Worm (Caenorhabditis elegans): ENCODE data around the gene sri-20.

Gene sri-20

ce11 chrV:10368256-10368655, at the start of gene sri-20:
Gene sri-20 (plus strand): TSS chrV:10368556.
- TF ChIP-seq hmbx-1 (tag; optimal IDR thresholded peaks at IDR 0.05): no peak

ce11 chrV:10319434-10319833, 48.9 kb upstream of the sri-20 start, which contains the start of gene B0024.11:
Gene B0024.11 (minus strand): TSS chrV:10319534.
- no peak for TF ChIP-seq hmg-4 (GFP tag; optimal IDR thresholded peaks at IDR 0.05)
- TF ChIP-seq ceh-13 (GFP tag; optimal IDR thresholded peaks at IDR 0.05): no peak
- TF ChIP-seq ama-1 (optimal IDR thresholded peaks at IDR 0.05): no peak
- TF ChIP-seq B0310.2 (tag; optimal IDR thresholded peaks at IDR 0.05): no peak
- no peak for TF ChIP-seq pes-1 (GFP tag; IDR thresholded peaks at IDR 0.05)
- TF ChIP-seq ets-7 (tag; optimal IDR thresholded peaks at IDR 0.05): no peak
- TF ChIP-seq flt-1 (GFP tag; IDR thresholded peaks at IDR 0.05): no peak
- no peak for TF ChIP-seq hmbx-1 (tag; optimal IDR thresholded peaks at IDR 0.05)
- no peak for TF ChIP-seq sea-1 (GFP tag; conservative IDR thresholded peaks at IDR 0.05)

ce11 chrV:10320101-10320761, 48.1 kb upstream of the sri-20 start, which contains the start of the genes gna-1 and B0024.13:
Gene gna-1 (minus strand): TSS chrV:10320151.
Gene B0024.13 (plus strand): TSS chrV:10320711.
- TF ChIP-seq aly-1 (tag; optimal IDR thresholded peaks at IDR 0.05) (peak; percentile 8), tbx-11 (GFP tag; IDR thresholded peaks at IDR 0.05) (no peak), tbx-37 (GFP tag; conservative IDR thresholded peaks at IDR 0.05) (peak; percentile 41; the same call in 1 of the 2 replicates), scrt-1 (GFP tag; IDR thresholded peaks at IDR 0.05) (no peak)

- no peak for TF ChIP-seq ceh-36 (tag; optimal IDR thresholded peaks at IDR 0.05)
- no peak for TF ChIP-seq F13C5.2 (tag; optimal IDR thresholded peaks at IDR 0.05)
- no peak for TF ChIP-seq B0310.2 (tag; optimal IDR thresholded peaks at IDR 0.05)
- TF ChIP-seq sea-1 (GFP tag; conservative IDR thresholded peaks at IDR 0.05): no peak
- no peak for TF ChIP-seq hmbx-1 (tag; optimal IDR thresholded peaks at IDR 0.05)
- TF ChIP-seq ama-1 (optimal IDR thresholded peaks at IDR 0.05): no peak
- TF ChIP-seq ets-7 (tag; optimal IDR thresholded peaks at IDR 0.05): no peak
- TF ChIP-seq hmg-4 (GFP tag; optimal IDR thresholded peaks at IDR 0.05): no peak
- TF ChIP-seq flt-1 (GFP tag; IDR thresholded peaks at IDR 0.05): no peak
- TF ChIP-seq aly-1 (tag; optimal IDR thresholded peaks at IDR 0.05): no peak
These were observed 44.8 kb upstream of the sri-20 start for ce11 chrV:10323537-10323936.

ce11 chrV:10328080-10328479, 40.3 kb upstream of the sri-20 start:
- TF ChIP-seq tbx-37 (GFP tag; conservative IDR thresholded peaks at IDR 0.05) (no peak), ceh-36 (tag; optimal IDR thresholded peaks at IDR 0.05) (no peak), aly-1 (tag; optimal IDR thresholded peaks at IDR 0.05) (no peak), B0310.2 (tag; optimal IDR thresholded peaks at IDR 0.05) (no peak), hnd-1 (tag; optimal IDR thresholded peaks at IDR 0.05) (no peak), tra-4 (tag; optimal IDR thresholded peaks at IDR 0.05) (no peak), hmg-4 (GFP tag; optimal IDR thresholded peaks at IDR 0.05) (no peak), tbx-11 (GFP tag; IDR thresholded peaks at IDR 0.05) (no peak), ets-7 (tag; optimal IDR thresholded peaks at IDR 0.05) (no peak), flt-1 (GFP tag; IDR thresholded peaks at IDR 0.05) (no peak), scrt-1 (GFP tag; IDR thresholded peaks at IDR 0.05) (no peak), F13C5.2 (tag; optimal IDR thresholded peaks at IDR 0.05) (no peak), hmbx-1 (tag; optimal IDR thresholded peaks at IDR 0.05) (no peak), ceh-13 (GFP tag; optimal IDR thresholded peaks at IDR 0.05) (no peak), sea-1 (GFP tag; conservative IDR thresholded peaks at IDR 0.05) (no peak), ama-1 (optimal IDR thresholded peaks at IDR 0.05) (no peak)

- TF ChIP-seq tbx-11 (GFP tag; IDR thresholded peaks at IDR 0.05): no peak
These were observed 36.3 kb upstream of the sri-20 start, which contains the start of gene crm-1 for ce11 chrV:10332012-10332411. Gene crm-1 (minus strand): TSS chrV:10332112.

ce11 chrV:10333843-10334242, 34.5 kb upstream of the sri-20 start:
- TF ChIP-seq scrt-1 (GFP tag; IDR thresholded peaks at IDR 0.05) (no peak), F13C5.2 (tag; optimal IDR thresholded peaks at IDR 0.05) (no peak), ets-7 (tag; optimal IDR thresholded peaks at IDR 0.05) (no peak)

ce11 chrV:10338305-10338992, 29.9 kb upstream of the sri-20 start, which contains the start of gene arx-2:
Gene arx-2 (minus strand): TSS chrV:10338355.
- no peak for TF ChIP-seq B0310.2 (tag; optimal IDR thresholded peaks at IDR 0.05)
- TF ChIP-seq pes-1 (GFP tag; IDR thresholded peaks at IDR 0.05): no peak
- TF ChIP-seq aly-1 (tag; optimal IDR thresholded peaks at IDR 0.05): no peak
- no peak for TF ChIP-seq tbx-11 (GFP tag; IDR thresholded peaks at IDR 0.05)
- no peak for TF ChIP-seq tra-4 (tag; optimal IDR thresholded peaks at IDR 0.05)
- no peak for TF ChIP-seq hmg-4 (GFP tag; optimal IDR thresholded peaks at IDR 0.05)
- no peak for TF ChIP-seq ceh-36 (tag; optimal IDR thresholded peaks at IDR 0.05)
- no peak for TF ChIP-seq tbx-37 (GFP tag; conservative IDR thresholded peaks at IDR 0.05)
- TF ChIP-seq ama-1 (optimal IDR thresholded peaks at IDR 0.05): no peak
- TF ChIP-seq flt-1 (GFP tag; IDR thresholded peaks at IDR 0.05): no peak
- TF ChIP-seq scrt-1 (GFP tag; IDR thresholded peaks at IDR 0.05): no peak
- TF ChIP-seq ets-7 (tag; optimal IDR thresholded peaks at IDR 0.05): no peak
